Worm (Caenorhabditis elegans) whole organism, early embryonic: ENCODE data around the gene knl-3.

Experiments used
- F13C5.2 ChIP-seq: sonication (generic microtip); optimal IDR thresholded peaks from 2 replicates; lab custom pipeline; 2017; ENCODE audit warnings: mild to moderate bottlenecking, missing genetic modification characterization, inconsistent platforms, missing compliant biosample characterization
- ama-1 ChIP-seq: fragments of 150-350 bp; optimal IDR thresholded peaks from 2 replicates; lab custom pipeline; 2014
- flt-1 ChIP-seq: fragments of 200-800 bp; sonication (Bioruptor generic); IDR thresholded peaks from 2 replicates; pipeline ENCODE4 v1.3.6; 2022; ENCODE audit warnings: missing genetic modification characterization, missing compliant biosample characterization
- hmbx-1 ChIP-seq: sonication (generic microtip); optimal IDR thresholded peaks from 2 replicates; lab custom pipeline; 2016; ENCODE audit warnings: mild to moderate bottlenecking, missing genetic modification characterization, missing compliant biosample characterization
- pes-1 ChIP-seq: fragments of 200-800 bp; sonication (Bioruptor generic); IDR thresholded peaks from 2 replicates; pipeline ENCODE4 v1.3.6; 2022; ENCODE audit warnings: missing genetic modification reagents, missing genetic modification characterization, missing compliant biosample characterization
- sea-1 ChIP-seq: fragments of 200-800 bp; sonication (Bioruptor generic); conservative IDR thresholded peaks from 2 replicates; pipeline ENCODE4 v1.3.6; 2022; ENCODE audit warnings: missing genetic modification characterization, missing compliant biosample characterization
- tbx-11 ChIP-seq: fragments of 200-800 bp; sonication (Bioruptor generic); IDR thresholded peaks from 2 replicates; pipeline ENCODE4 v1.3.6; 2022; ENCODE audit warnings: missing genetic modification characterization, missing compliant biosample characterization
- tbx-37 ChIP-seq: fragments of 200-800 bp; sonication (Bioruptor generic); conservative IDR thresholded peaks from 2 replicates; pipeline ENCODE4 v1.3.6; 2022; ENCODE audit warnings: missing genetic modification reagents, missing genetic modification characterization, missing compliant biosample characterization
- tra-4 ChIP-seq: sonication (generic microtip); optimal IDR thresholded peaks from 2 replicates; lab custom pipeline; 2017; ENCODE audit warnings: missing genetic modification characterization, missing compliant biosample characterization

DNA sequence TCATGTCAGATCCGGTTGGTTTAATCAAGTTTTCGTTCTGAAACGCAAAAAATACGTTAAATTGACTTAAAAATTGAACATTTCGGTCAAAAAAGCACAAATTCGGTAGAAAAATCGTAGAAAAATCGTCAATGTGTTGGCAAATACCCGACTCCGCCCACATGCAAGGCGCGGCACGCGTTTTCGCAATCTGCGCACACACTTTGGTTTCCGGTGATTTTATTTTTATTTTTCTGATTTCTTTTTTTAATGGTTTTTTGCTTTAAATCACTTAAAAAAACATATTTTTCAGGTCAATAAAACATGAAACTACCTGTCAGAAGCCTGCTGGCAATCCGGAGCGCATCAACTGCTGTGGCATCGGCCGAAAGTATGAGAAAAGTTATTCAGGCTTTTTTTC, 47.7 kb upstream of the knl-3 start, which contains the start of the genes gly-7 and mrpl-39:
- TF ChIP-seq tbx-11 = peak; percentile 46; the same call in 1 of the 2 replicates
- peak; percentile 60; the same call in 1 of the 2 replicates for TF ChIP-seq flt-1 (GFP tag; lab: Robert Waterston, UW)
- TF ChIP-seq tbx-37 (GFP tag; lab: Robert Waterston, UW) = peak; percentile 56
- TF ChIP-seq ama-1 (lab: Kevin White, UChicago) = no peak
- no peak for TF ChIP-seq hmbx-1 (tag; lab: Kevin White, UChicago)
- no peak for TF ChIP-seq sea-1 (GFP tag; lab: Robert Waterston, UW)
- TF ChIP-seq F13C5.2 (tag; lab: Kevin White, UChicago) = peak; percentile 61
- no peak for TF ChIP-seq tra-4 (tag; lab: Kevin White, UChicago)
- TF ChIP-seq pes-1 = peak; percentile 70
